Worm (Caenorhabditis elegans): ENCODE results near the gene C05B5.2.

Gene C05B5.2

ce11 chrIII:10027947-10028346 is 27.6 kb upstream of the C05B5.2 start, which contains the start of gene ins-23:
Gene ins-23 (plus strand): TSS chrIII:10028247.
- TF ChIP-seq ztf-11 (tag; optimal IDR thresholded peaks at IDR 0.05) = no peak
- no peak for TF ChIP-seq pqm-1 (tag; optimal IDR thresholded peaks at IDR 0.05)
- no peak for TF ChIP-seq rbr-2 (tag; optimal IDR thresholded peaks at IDR 0.05)
- TF ChIP-seq aha-1 (tag) = peak; percentile 58
- no peak for TF ChIP-seq nhr-237 (tag; optimal IDR thresholded peaks at IDR 0.05)
- TF ChIP-seq aly-2 (tag; optimal IDR thresholded peaks at IDR 0.05) = no peak
- no peak for TF ChIP-seq saeg-2 (GFP tag; IDR thresholded peaks at IDR 0.05)
- TF ChIP-seq pha-4 (GFP tag; IDR thresholded peaks at IDR 0.05) = no peak
- TF ChIP-seq pha-4 (tag; optimal IDR thresholded peaks at IDR 0.05) = no peak

- TF ChIP-seq ZK337.2 (GFP tag; IDR thresholded peaks at IDR 0.05) (no peak), dve-1 (tag; optimal IDR thresholded peaks at IDR 0.05; ENCODE audit: insufficient read depth) (no peak), spr-3 (GFP tag; optimal IDR thresholded peaks at IDR 0.05) (no peak), unc-39 (tag; optimal IDR thresholded peaks at IDR 0.05) (no peak), gei-8 (GFP tag; optimal IDR thresholded peaks at IDR 0.05) (no peak), lin-13 (GFP tag; optimal IDR thresholded peaks at IDR 0.05) (no peak), skn-1 (tag; optimal IDR thresholded peaks at IDR 0.05) (no peak), hmg-1.1 (GFP tag; IDR thresholded peaks at IDR 0.05) (no peak), nhr-42 (GFP tag; IDR thresholded peaks at IDR 0.05) (no peak), lin-15B (tag; optimal IDR thresholded peaks at IDR 0.05) (no peak), lin-1 (GFP tag; IDR thresholded peaks at IDR 0.05) (no peak), vab-7 (GFP tag; IDR thresholded peaks at IDR 0.05) (no peak)
These were observed 25.7 kb upstream of the C05B5.2 start, which contains the start of gene ins-22 for ce11 chrIII:10025989-10026388. Gene ins-22 (plus strand): TSS chrIII:10026289.

ce11 chrIII:10023452-10023851 is 23.1 kb upstream of the C05B5.2 start, which contains the start of gene ins-21:
Gene ins-21 (plus strand): TSS chrIII:10023752.
- TF ChIP-seq lin-1 (GFP tag; IDR thresholded peaks at IDR 0.05) (no peak), zfp-2 (tag; optimal IDR thresholded peaks at IDR 0.05) (no peak), ama-1 (optimal IDR thresholded peaks at IDR 0.05) (no peak), hlh-11 (tag; optimal IDR thresholded peaks at IDR 0.05) (no peak), ceh-62 (tag; optimal IDR thresholded peaks at IDR 0.05) (no peak), lim-7 (GFP tag; IDR thresholded peaks at IDR 0.05) (no peak), unc-39 (tag; optimal IDR thresholded peaks at IDR 0.05) (no peak), gei-8 (GFP tag; optimal IDR thresholded peaks at IDR 0.05) (no peak), nhr-111 (GFP tag; optimal IDR thresholded peaks at IDR 0.05) (no peak)

ce11 chrIII:10018007-10018406 is 17.7 kb upstream of the C05B5.2 start:
- no peak for TF ChIP-seq tag-97 (GFP tag; IDR thresholded peaks at IDR 0.05)
- TF ChIP-seq F26F4.8 (GFP tag; conservative IDR thresholded peaks at IDR 0.05) = no peak
- TF ChIP-seq egl-27 (tag; optimal IDR thresholded peaks at IDR 0.05) = no peak
- no peak for TF ChIP-seq attf-4 (tag; optimal IDR thresholded peaks at IDR 0.05)
- TF ChIP-seq egl-43 (GFP tag; IDR thresholded peaks at IDR 0.05) = no peak
- TF ChIP-seq Y48G9A.11 (GFP tag; IDR thresholded peaks at IDR 0.05) = no peak
- no peak for TF ChIP-seq vab-7 (GFP tag; IDR thresholded peaks at IDR 0.05)
- no peak for TF ChIP-seq nhr-76 (tag; optimal IDR thresholded peaks at IDR 0.05)
- no peak for TF ChIP-seq madf-9 (GFP tag; conservative IDR thresholded peaks at IDR 0.05)

- TF ChIP-seq ceh-20 (GFP tag; IDR thresholded peaks at IDR 0.05) (no peak), aha-1 (tag) (peak; percentile 32), nhr-77 (tag; optimal IDR thresholded peaks at IDR 0.05) (no peak), fkh-10 (GFP tag; optimal IDR thresholded peaks at IDR 0.05) (peak; percentile 37), hif-1 (tag; optimal IDR thresholded peaks at IDR 0.05) (no peak), rbr-2 (tag; optimal IDR thresholded peaks at IDR 0.05) (peak; percentile 56), attf-4 (tag; optimal IDR thresholded peaks at IDR 0.05) (no peak), hlh-30 (tag; optimal IDR thresholded peaks at IDR 0.05; ENCODE audit: insufficient read depth) (peak; percentile 89), nhr-76 (tag; optimal IDR thresholded peaks at IDR 0.05) (no peak), mdl-1 (tag; optimal IDR thresholded peaks at IDR 0.05) (peak in 1 of 2 experiments; percentile 85), dmd-9 (GFP tag; IDR thresholded peaks at IDR 0.05) (no peak), lsy-2 (tag; optimal IDR thresholded peaks at IDR 0.05) (peak; percentile 45 to 53), hmg-1.1 (GFP tag; IDR thresholded peaks at IDR 0.05) (peak; percentile 64), ztf-7 (tag; optimal IDR thresholded peaks at IDR 0.05) (no peak), lir-3 (tag; optimal IDR thresholded peaks at IDR 0.05) (no peak), jun-1 (tag; optimal IDR thresholded peaks at IDR 0.05) (no peak)
These were observed 16.2 kb upstream of the C05B5.2 start, which contains the start of gene rgs-1 for ce11 chrIII:10016413-10017051. Gene rgs-1 (minus strand): TSS chrIII:10016558.
